Worm (Caenorhabditis elegans): Measurements from ENCODE around the gene F38B7.10.

Gene F38B7.10

ce11 chrV:11513432-11513831 is 31.9 kb upstream of the F38B7.10 start, which contains the start of gene C55A6.3:
Gene C55A6.3 (minus strand): TSS chrV:11513532.
- no peak for TF ChIP-seq nhr-28 (tag; optimal IDR thresholded peaks at IDR 0.05)
- no peak for TF ChIP-seq Y75B8A.6 (GFP tag; IDR thresholded peaks at IDR 0.05)
- TF ChIP-seq daf-16 (GFP tag; optimal IDR thresholded peaks at IDR 0.05): no peak
- peak; percentile 9 for TF ChIP-seq daf-16 (tag; optimal IDR thresholded peaks at IDR 0.05)
- no peak for TF ChIP-seq mxl-3 (GFP tag; optimal IDR thresholded peaks at IDR 0.05)
- TF ChIP-seq nhr-102 (tag; optimal IDR thresholded peaks at IDR 0.05): no peak
- peak in 1 of 2 experiments; percentile 34 for TF ChIP-seq unc-62 (GFP tag; optimal IDR thresholded peaks at IDR 0.05 in 1 of 2)
- TF ChIP-seq unc-62 (tag; optimal IDR thresholded peaks at IDR 0.05): no peak
- TF ChIP-seq nhr-11 (tag; optimal IDR thresholded peaks at IDR 0.05): no peak

ce11 chrV:11514677-11515076 is 30.6 kb upstream of the F38B7.10 start, which contains the start of gene C55A6.6:
Gene C55A6.6 (minus strand): TSS chrV:11514737.
- TF ChIP-seq pqm-1 (tag; optimal IDR thresholded peaks at IDR 0.05) (peak; percentile 4), nhr-28 (tag; optimal IDR thresholded peaks at IDR 0.05) (peak; percentile 81), daf-16 (GFP tag; optimal IDR thresholded peaks at IDR 0.05) (no peak), daf-16 (tag; optimal IDR thresholded peaks at IDR 0.05) (peak; percentile 15), madf-5 (GFP tag; IDR thresholded peaks at IDR 0.05) (no peak)

DNA sequence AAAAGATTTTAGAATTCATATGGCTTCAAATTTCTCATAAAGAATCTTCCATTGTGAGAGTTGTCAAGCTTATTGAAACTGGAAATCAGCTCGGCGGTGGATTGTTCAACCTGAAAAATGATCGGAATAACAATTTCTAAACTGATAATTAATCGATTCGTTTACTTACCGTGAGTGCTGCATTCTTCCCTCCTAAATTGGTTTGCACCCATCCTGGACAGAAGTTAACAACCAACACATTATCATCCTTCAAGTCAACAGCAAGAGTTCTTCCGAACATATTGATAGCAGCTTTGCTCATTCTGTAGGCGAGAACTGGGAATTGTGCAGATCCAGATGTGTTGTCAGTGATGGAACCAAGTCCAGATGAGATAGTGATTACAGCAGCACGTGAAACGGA is 30.2 kb upstream of the F38B7.10 start:
- TF ChIP-seq mdl-1 (tag; optimal IDR thresholded peaks at IDR 0.05): no peak
- TF ChIP-seq unc-62 (GFP tag; optimal IDR thresholded peaks at IDR 0.05 in 1 of 2): peak in 1 of 2 experiments; percentile 98
- no peak for TF ChIP-seq unc-62 (tag; optimal IDR thresholded peaks at IDR 0.05)

- TF ChIP-seq mep-1 (tag; optimal IDR thresholded peaks at IDR 0.05): no peak
- TF ChIP-seq T26A8.4 (GFP tag; IDR thresholded peaks at IDR 0.05): no peak
- no peak for TF ChIP-seq tra-1 (GFP tag; IDR thresholded peaks at IDR 0.05)
- TF ChIP-seq daf-16 (GFP tag; optimal IDR thresholded peaks at IDR 0.05): no peak
- TF ChIP-seq daf-16 (tag; optimal IDR thresholded peaks at IDR 0.05): peak; percentile 44
- TF ChIP-seq zip-11 (GFP tag; IDR thresholded peaks at IDR 0.05): no peak
- no peak for TF ChIP-seq aha-1 (tag)
- no peak for TF ChIP-seq T20F7.1 (GFP tag; optimal IDR thresholded peaks at IDR 0.05)
- no peak for TF ChIP-seq F49E8.2 (tag; optimal IDR thresholded peaks at IDR 0.05; ENCODE audit: borderline replicate concordance)
- TF ChIP-seq nhr-28 (tag; optimal IDR thresholded peaks at IDR 0.05): peak; percentile 76
- no peak for TF ChIP-seq spr-3 (GFP tag; optimal IDR thresholded peaks at IDR 0.05)
- no peak for TF ChIP-seq mes-2 (tag; optimal IDR thresholded peaks at IDR 0.05; ENCODE audit: poor library complexity, severe bottlenecking)
Measured at ce11 chrV:11516141-11516591, 29.2 kb upstream of the F38B7.10 start, which contains the start of gene sdz-8. Gene sdz-8 (minus strand): TSS chrV:11516191.

DNA sequence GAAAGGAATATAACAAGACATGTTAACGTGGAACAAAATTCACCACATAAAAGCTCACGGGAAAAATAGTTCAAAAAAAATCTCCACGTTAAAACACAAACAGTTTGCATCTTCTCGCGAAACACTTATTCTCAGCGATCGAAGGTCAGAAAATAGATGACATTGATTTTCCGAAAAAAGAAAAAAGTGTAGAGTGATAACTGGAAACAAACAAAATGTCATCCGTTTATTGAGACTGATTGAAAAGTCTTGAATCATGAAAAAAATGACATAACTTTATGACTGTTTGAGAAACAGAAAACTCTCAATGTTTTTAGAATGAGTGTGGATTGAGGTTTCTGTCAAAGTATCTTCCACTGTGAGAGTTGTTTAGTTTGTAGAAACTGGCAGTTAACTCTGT is 27.5 kb upstream of the F38B7.10 start, which contains the start of gene C55A6.4:
Gene C55A6.4 (minus strand): TSS at position 101 of the 400 bp plus-strand sequence.
- TF ChIP-seq nhr-6 (tag; optimal IDR thresholded peaks at IDR 0.05) (no peak), lim-7 (GFP tag; IDR thresholded peaks at IDR 0.05) (no peak), spr-1 (tag; optimal IDR thresholded peaks at IDR 0.05) (no peak), jun-1 (tag; optimal IDR thresholded peaks at IDR 0.05) (no peak), nhr-76 (tag; optimal IDR thresholded peaks at IDR 0.05) (no peak)

ce11 chrV:11520215-11520614 is 25.1 kb upstream of the F38B7.10 start, which contains the start of the genes C55A6.11 and C55A6.7:
Gene C55A6.11 (plus strand): TSS chrV:11520515.
Gene C55A6.7 (minus strand): TSS chrV:11520530.
- TF ChIP-seq unc-62 (GFP tag; optimal IDR thresholded peaks at IDR 0.05 in 1 of 2): peak in 1 of 2 experiments; percentile 86
- TF ChIP-seq unc-62 (tag; optimal IDR thresholded peaks at IDR 0.05): no peak
- no peak for TF ChIP-seq spr-1 (tag; optimal IDR thresholded peaks at IDR 0.05)
- no peak for TF ChIP-seq daf-16 (GFP tag; optimal IDR thresholded peaks at IDR 0.05)
- TF ChIP-seq daf-16 (tag; optimal IDR thresholded peaks at IDR 0.05): peak; percentile 29

- TF ChIP-seq duxl-1 (tag; optimal IDR thresholded peaks at IDR 0.05; ENCODE audit: poor library complexity) (peak; percentile 86), ceh-32 (tag; optimal IDR thresholded peaks at IDR 0.05; ENCODE audit: poor library complexity) (peak; percentile 37), F26F4.8 (GFP tag; conservative IDR thresholded peaks at IDR 0.05) (no peak), D1046.2 (GFP tag; IDR thresholded peaks at IDR 0.05) (0 out of 2 replicates have a peak, but pooled peaks have one; percentile 31), nhr-6 (tag; optimal IDR thresholded peaks at IDR 0.05) (peak; percentile 88), lin-39 (tag; optimal IDR thresholded peaks at IDR 0.05) (no peak), arid-1 (GFP tag; conservative IDR thresholded peaks at IDR 0.05) (0 out of 2 replicates have a peak, but pooled peaks have one; percentile 18), T20F7.1 (GFP tag; optimal IDR thresholded peaks at IDR 0.05) (peak; percentile 76), fos-1 (tag; optimal IDR thresholded peaks at IDR 0.05) (no peak), ZK546.5 (tag; optimal IDR thresholded peaks at IDR 0.05) (no peak), hlh-30 (tag; optimal IDR thresholded peaks at IDR 0.05; ENCODE audit: insufficient read depth) (peak; percentile 79), unc-39 (tag; optimal IDR thresholded peaks at IDR 0.05) (no peak), unc-62 (GFP tag; optimal IDR thresholded peaks at IDR 0.05 in 1 of 2) (peak in 1 of 2 experiments; percentile 72), unc-62 (tag; optimal IDR thresholded peaks at IDR 0.05) (no peak), spr-1 (tag; optimal IDR thresholded peaks at IDR 0.05) (peak; percentile 67), nhr-102 (tag; optimal IDR thresholded peaks at IDR 0.05) (peak; percentile 91), Y105C5A.15 (GFP tag; IDR thresholded peaks at IDR 0.05) (no peak)
Measured at ce11 chrV:11521448-11521847, 23.9 kb upstream of the F38B7.10 start, which contains the start of gene pafo-1. Gene pafo-1 (plus strand): TSS chrV:11521703.
